Worm (Caenorhabditis elegans): ENCODE results near the gene pgp-11.

ce11 chrII:8037246-8037645 lies 33.2 kb upstream of the pgp-11 start, which contains the start of gene arp-6:
- TF ChIP-seq egrh-3 (GFP tag; IDR thresholded peaks at IDR 0.05) (no peak), dpl-1 (GFP tag; optimal IDR thresholded peaks at IDR 0.05) (no peak), hmg-20 (GFP tag; IDR thresholded peaks at IDR 0.05) (no peak), snpc-1.3 (tag; optimal IDR thresholded peaks at IDR 0.05; ENCODE audit: insufficient read depth) (no peak), dox-1 (GFP tag; IDR thresholded peaks at IDR 0.05) (no peak), ama-1 (optimal IDR thresholded peaks at IDR 0.05) (no peak), ama-1 (GFP tag; optimal IDR thresholded peaks at IDR 0.05) (no peak), him-1 (tag; optimal IDR thresholded peaks at IDR 0.05) (no peak), nhr-80 (tag; optimal IDR thresholded peaks at IDR 0.05) (no peak), F57A8.1 (GFP tag; optimal IDR thresholded peaks at IDR 0.05) (no peak), tbp1 (GFP tag; optimal IDR thresholded peaks at IDR 0.05) (no peak)

Measured in whole organism, young adult.